Worm (Caenorhabditis elegans): Measurements from ENCODE around the gene F21D5.5.

F21D5.5 gene

DNA sequence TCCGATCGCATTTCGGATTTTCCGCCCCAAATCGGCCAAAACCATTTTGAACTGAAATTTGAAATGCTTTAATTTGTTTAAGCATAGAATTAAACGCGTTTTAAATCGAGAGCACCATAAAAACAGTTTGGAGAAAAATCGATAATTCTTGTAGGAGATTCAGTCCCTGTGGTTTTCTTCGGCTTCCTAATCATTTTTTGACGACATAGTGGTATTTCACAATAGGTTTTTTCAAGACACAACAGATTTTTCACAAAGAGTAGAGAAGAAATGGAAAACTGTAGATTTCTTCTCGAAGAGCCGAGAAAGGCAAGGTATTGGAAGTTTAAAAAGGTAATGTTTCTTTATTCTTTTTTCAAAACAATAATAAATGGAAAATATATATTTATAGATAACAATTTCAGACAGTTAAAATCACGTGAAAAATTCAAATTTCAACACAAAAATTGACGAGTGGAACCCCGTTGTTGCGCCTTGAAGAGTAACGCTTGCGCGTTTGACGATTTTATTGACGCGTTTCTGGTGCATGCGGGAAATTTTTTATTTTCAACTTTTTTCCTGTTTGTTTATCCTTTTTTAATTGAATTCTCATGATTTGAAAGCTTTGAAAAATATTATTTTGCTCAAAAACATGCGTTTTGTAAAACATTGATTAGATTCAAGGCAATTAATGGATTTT, 4.6 kb upstream of the F21D5.5 start, which contains the start of gene F21D5.7:
Gene F21D5.7 (minus strand): TSS at position 51 of the 679 bp plus-strand sequence.
- TF ChIP-seq tbx-2 (tag; optimal IDR thresholded peaks at IDR 0.05) (no peak), unc-42 (tag; optimal IDR thresholded peaks at IDR 0.05) (peak; percentile 6), ets-4 (tag; optimal IDR thresholded peaks at IDR 0.05) (peak; percentile 6), lin-11 (tag; optimal IDR thresholded peaks at IDR 0.05) (no peak), hlh-30 (tag; optimal IDR thresholded peaks at IDR 0.05; ENCODE audit: insufficient read depth) (peak; percentile 38), ama-1 (optimal IDR thresholded peaks at IDR 0.05) (no peak), nfya-1 (tag; optimal IDR thresholded peaks at IDR 0.05) (peak; percentile 46)

DNA sequence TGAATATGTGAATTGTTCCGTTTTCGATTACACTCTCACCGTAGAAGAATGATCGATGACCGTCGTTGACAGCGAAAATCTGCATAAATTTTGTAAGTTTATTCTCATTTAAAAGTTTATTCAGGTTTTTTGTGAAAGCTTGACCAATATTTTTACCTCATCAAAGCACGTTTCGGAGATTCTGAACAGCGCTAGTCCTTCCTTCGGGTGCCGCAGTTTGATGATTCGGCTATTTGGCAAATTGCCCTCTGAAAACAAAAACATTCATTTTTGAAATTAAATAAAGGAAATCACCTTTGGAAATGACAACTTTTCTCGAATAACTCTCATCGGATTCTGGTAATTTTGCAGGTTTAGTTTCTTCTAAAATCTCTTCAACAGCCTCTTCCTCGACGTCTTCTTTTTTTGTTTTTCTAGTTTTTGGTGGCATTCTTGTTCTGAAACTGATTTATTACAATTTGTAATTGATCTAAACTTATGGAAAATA, 1.8 kb upstream of the F21D5.5 start, which contains the start of gene F21D5.6:
Gene F21D5.6 (minus strand): TSS at position 437 of the 487 bp plus-strand sequence.
- TF ChIP-seq ceh-48 (tag; optimal IDR thresholded peaks at IDR 0.05) = no peak
- no peak for TF ChIP-seq ztf-16 (tag; optimal IDR thresholded peaks at IDR 0.05)
- no peak for TF ChIP-seq K09A11.1 (tag; optimal IDR thresholded peaks at IDR 0.05; ENCODE audit: insufficient read depth)
- no peak for TF ChIP-seq fax-1 (tag; optimal IDR thresholded peaks at IDR 0.05)
- TF ChIP-seq K02D7.2 (tag; optimal IDR thresholded peaks at IDR 0.05) = no peak
- no peak for TF ChIP-seq pag-3 (tag; optimal IDR thresholded peaks at IDR 0.05; ENCODE audit: borderline replicate concordance)
- no peak for TF ChIP-seq ceh-34 (tag; optimal IDR thresholded peaks at IDR 0.05)
- TF ChIP-seq tbx-2 (tag; optimal IDR thresholded peaks at IDR 0.05) = no peak

DNA sequence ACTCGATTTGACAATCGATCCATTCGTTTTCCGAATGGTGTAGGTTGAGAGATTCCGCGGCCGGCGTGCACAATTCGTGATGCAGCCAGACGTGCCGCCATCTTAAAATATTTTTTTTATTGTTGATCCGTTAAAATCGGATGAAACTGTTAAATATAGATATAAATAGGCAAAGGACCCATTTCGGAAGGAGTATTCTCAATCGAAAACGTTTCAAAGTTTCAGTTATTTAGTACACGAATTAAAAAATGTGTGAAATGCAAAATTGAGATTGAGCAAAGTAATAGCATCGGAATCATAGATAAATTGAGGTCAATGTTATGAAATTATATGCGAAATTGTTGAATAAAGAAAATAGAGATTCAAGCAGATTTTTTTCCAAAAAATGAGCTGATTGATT, 732 bp upstream of the F21D5.5 start, which contains the start of gene mrps-33:
Gene mrps-33 (minus strand): TSS at position 101 of the 400 bp plus-strand sequence.
- TF ChIP-seq sox-4 (tag; optimal IDR thresholded peaks at IDR 0.05) (no peak), ceh-14 (tag; optimal IDR thresholded peaks at IDR 0.05) (no peak), che-1 (tag; optimal IDR thresholded peaks at IDR 0.05) (no peak), ahr-1 (tag; optimal IDR thresholded peaks at IDR 0.05) (no peak), unc-86 (tag; optimal IDR thresholded peaks at IDR 0.05) (no peak), zip-5 (tag; optimal IDR thresholded peaks at IDR 0.05) (no peak), ceh-34 (tag; optimal IDR thresholded peaks at IDR 0.05) (no peak), pha-4 (tag; optimal IDR thresholded peaks at IDR 0.05) (no peak), madf-2 (tag; optimal IDR thresholded peaks at IDR 0.05) (no peak), nfya-1 (tag; optimal IDR thresholded peaks at IDR 0.05) (no peak), hlh-13 (GFP tag; optimal IDR thresholded peaks at IDR 0.05) (no peak), ceh-30 (tag; optimal IDR thresholded peaks at IDR 0.05) (no peak), fkh-6 (tag; optimal IDR thresholded peaks at IDR 0.05) (no peak), odd-2 (tag; optimal IDR thresholded peaks at IDR 0.05) (no peak), C08G9.2 (tag; optimal IDR thresholded peaks at IDR 0.05) (no peak), F13H6.1 (tag; optimal IDR thresholded peaks at IDR 0.05) (no peak), pqm-1 (tag; optimal IDR thresholded peaks at IDR 0.05) (no peak)

DNA sequence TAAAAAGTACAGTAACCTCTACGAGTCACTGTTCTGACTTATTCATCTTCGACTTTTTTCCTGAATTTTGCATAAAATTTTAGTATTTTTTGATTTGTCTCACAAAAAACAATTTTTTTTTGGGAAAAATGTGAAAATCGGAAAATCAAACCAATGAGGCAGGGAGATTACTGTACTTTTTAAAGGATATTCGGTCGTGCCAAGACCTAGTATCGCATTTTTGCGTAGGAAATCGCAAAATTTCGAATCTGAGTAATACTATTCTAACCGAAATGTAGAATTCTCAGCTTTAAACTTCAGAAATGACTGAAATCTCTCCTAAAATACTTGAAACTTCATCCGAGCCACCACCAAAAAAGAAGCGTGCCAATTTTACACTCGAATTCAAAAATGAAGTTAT, 1.4 kb downstream of the F21D5.5 start, which contains the start of gene F21D5.4:
Gene F21D5.4 (plus strand): TSS at position 301 of the 400 bp plus-strand sequence.
- TF ChIP-seq unc-55 (GFP tag; optimal IDR thresholded peaks at IDR 0.05) = no peak
- no peak for TF ChIP-seq npax-4 (tag; optimal IDR thresholded peaks at IDR 0.05)
- no peak for TF ChIP-seq ceh-14 (tag; optimal IDR thresholded peaks at IDR 0.05)
- TF ChIP-seq elt-2 (tag; optimal IDR thresholded peaks at IDR 0.05) = no peak
- TF ChIP-seq fax-1 (tag; optimal IDR thresholded peaks at IDR 0.05) = no peak
- TF ChIP-seq lin-11 (tag; optimal IDR thresholded peaks at IDR 0.05) = no peak
- TF ChIP-seq pha-4 (tag; optimal IDR thresholded peaks at IDR 0.05) = no peak
- no peak for TF ChIP-seq sox-2 (GFP tag; IDR thresholded peaks at IDR 0.05)
- TF ChIP-seq ztf-16 (tag; optimal IDR thresholded peaks at IDR 0.05) = no peak

DNA sequence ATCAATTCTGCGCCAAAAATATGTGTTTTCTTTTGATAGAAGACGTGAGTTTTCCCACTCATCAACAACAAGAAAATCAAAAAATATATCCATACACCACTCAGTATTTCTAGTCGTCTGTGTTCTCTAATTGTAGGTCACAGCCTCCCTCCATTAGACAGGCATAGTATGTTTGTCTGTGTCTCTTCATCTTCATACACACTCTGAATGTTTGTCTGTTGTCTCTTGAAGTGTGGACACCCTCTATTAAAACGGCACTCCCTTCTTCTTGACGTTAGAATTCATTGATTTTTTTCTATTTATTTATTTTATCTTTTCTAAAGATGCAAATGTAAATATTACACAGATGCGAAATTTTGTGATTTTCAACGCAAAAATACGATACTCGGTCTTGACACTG, 1.8 kb downstream of the F21D5.5 start:
- TF ChIP-seq madf-2 (tag; optimal IDR thresholded peaks at IDR 0.05) (no peak), nfya-1 (tag; optimal IDR thresholded peaks at IDR 0.05) (peak; percentile 66), ceh-48 (tag; optimal IDR thresholded peaks at IDR 0.05) (peak; percentile 31), ceh-24 (tag; optimal IDR thresholded peaks at IDR 0.05) (no peak)

All from whole organism, late embryonic.